Worm (Caenorhabditis elegans): ENCODE results near the gene emb-27.

Gene emb-27

ce11 chrII:8162120-8162648 lies at the start of gene emb-27, which contains the start of gene rrf-3:
TSS of gene emb-27 (minus strand) at chrII:8162170.
TSS of gene rrf-3 (plus strand) at chrII:8162465.
- TF ChIP-seq lin-54 (GFP tag; optimal IDR thresholded peaks at IDR 0.05) (peak; percentile 51), madf-6 (GFP tag; IDR thresholded peaks at IDR 0.05) (peak; percentile 48), efl-1 (GFP tag; optimal IDR thresholded peaks at IDR 0.05) (peak; percentile 83), ceh-58 (GFP tag; IDR thresholded peaks at IDR 0.05) (no peak), ztf-18 (tag; optimal IDR thresholded peaks at IDR 0.05) (peak; percentile 12), ztf-26 (tag; optimal IDR thresholded peaks at IDR 0.05) (no peak), attf-3 (GFP tag; conservative IDR thresholded peaks at IDR 0.05) (peak; percentile 88), lsl-1 (GFP tag; optimal IDR thresholded peaks at IDR 0.05) (peak; percentile 26), rpc-1 (optimal IDR thresholded peaks at IDR 0.05) (no peak), rpc-1 (tag; optimal IDR thresholded peaks at IDR 0.05) (no peak), C06A6.2 (GFP tag; conservative IDR thresholded peaks at IDR 0.05) (no peak), attf-5 (GFP tag; optimal IDR thresholded peaks at IDR 0.05) (peak; percentile 83), dpl-1 (GFP tag; optimal IDR thresholded peaks at IDR 0.05) (peak; percentile 51), ccch-3 (GFP tag; optimal IDR thresholded peaks at IDR 0.05) (no peak), ceh-27 (GFP tag; optimal IDR thresholded peaks at IDR 0.05) (no peak), mcd-1 (GFP tag; IDR thresholded peaks at IDR 0.05) (peak; percentile 76), F33H1.4 (GFP tag; IDR thresholded peaks at IDR 0.05) (peak; percentile 35; the same call in 1 of the 2 replicates), C17E4.6 (GFP tag; IDR thresholded peaks at IDR 0.05) (no peak)

ce11 chrII:8209476-8209875 lies 47.5 kb upstream of the emb-27 start, which contains the start of gene M110.8:
TSS of gene M110.8 (minus strand) at chrII:8209576.
- no peak for TF ChIP-seq madf-3 (GFP tag; IDR thresholded peaks at IDR 0.05)
- TF ChIP-seq ztf-6 (GFP tag; IDR thresholded peaks at IDR 0.05), result no peak
- TF ChIP-seq ekl-4 (GFP tag; IDR thresholded peaks at IDR 0.05), result no peak
- no peak for TF ChIP-seq nhr-80 (tag; optimal IDR thresholded peaks at IDR 0.05)
- no peak for TF ChIP-seq aptf-3 (GFP tag; IDR thresholded peaks at IDR 0.05)
- TF ChIP-seq ZK185.1 (tag; optimal IDR thresholded peaks at IDR 0.05; ENCODE audit: poor library complexity, severe bottlenecking), result no peak
- no peak for TF ChIP-seq Y79H2A.3 (GFP tag; conservative IDR thresholded peaks at IDR 0.05)
- no peak for TF ChIP-seq unc-62 (GFP tag; optimal IDR thresholded peaks at IDR 0.05)
- no peak for TF ChIP-seq egrh-3 (GFP tag; IDR thresholded peaks at IDR 0.05)
- no peak for TF ChIP-seq C06A6.2 (GFP tag; conservative IDR thresholded peaks at IDR 0.05)
- no peak for TF ChIP-seq zim-3 (tag; optimal IDR thresholded peaks at IDR 0.05)
- TF ChIP-seq K12H6.12 (tag; optimal IDR thresholded peaks at IDR 0.05), result no peak

- peak; percentile 48 for TF ChIP-seq nhr-80 (tag; optimal IDR thresholded peaks at IDR 0.05)
- TF ChIP-seq F10E7.11 (tag; optimal IDR thresholded peaks at IDR 0.05), result no peak
- no peak for TF ChIP-seq egrh-3 (GFP tag; IDR thresholded peaks at IDR 0.05)
Observed at ce11 chrII:8205612-8206011, 43.6 kb upstream of the emb-27 start.

ce11 chrII:8204039-8204438 lies 42.1 kb upstream of the emb-27 start, which contains the start of gene col-76:
TSS of gene col-76 (plus strand) at chrII:8204339.
- TF ChIP-seq tlf-1 (GFP tag; optimal IDR thresholded peaks at IDR 0.05), result no peak
- TF ChIP-seq ZK185.1 (tag; optimal IDR thresholded peaks at IDR 0.05; ENCODE audit: poor library complexity, severe bottlenecking), result no peak
- no peak for TF ChIP-seq lin-35 (GFP tag; optimal IDR thresholded peaks at IDR 0.05)

DNA sequence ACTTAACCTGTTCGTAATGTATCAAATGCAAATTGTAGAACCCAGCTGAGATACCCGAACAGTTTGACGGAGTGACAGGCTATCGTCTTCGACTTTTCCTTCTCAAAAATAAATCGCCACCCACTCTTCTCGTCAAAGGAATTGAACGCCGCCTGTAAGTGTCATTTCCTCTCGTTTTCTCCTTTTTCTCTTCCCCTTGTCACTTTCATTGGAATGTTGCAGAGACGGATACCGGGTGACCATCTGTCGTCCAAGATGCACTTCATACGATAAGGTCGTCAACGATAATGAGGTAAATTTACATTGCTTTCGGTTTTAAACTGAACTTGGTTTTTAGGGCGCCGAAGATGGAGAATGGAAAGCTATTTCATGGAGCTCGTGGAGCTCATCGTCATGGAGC lies 37.8 kb upstream of the emb-27 start:
- no peak for TF ChIP-seq ztf-3 (GFP tag; optimal IDR thresholded peaks at IDR 0.05)
- no peak for TF ChIP-seq attf-3 (GFP tag; conservative IDR thresholded peaks at IDR 0.05)
- TF ChIP-seq Y53G8AR.9 (GFP tag; conservative IDR thresholded peaks at IDR 0.05), result no peak
- TF ChIP-seq pbrm-1 (GFP tag; IDR thresholded peaks at IDR 0.05), result no peak
- no peak for TF ChIP-seq K12H6.12 (tag; optimal IDR thresholded peaks at IDR 0.05)
- no peak for TF ChIP-seq efl-1 (GFP tag; optimal IDR thresholded peaks at IDR 0.05)
- no peak for TF ChIP-seq dpl-1 (GFP tag; optimal IDR thresholded peaks at IDR 0.05)
- no peak for TF ChIP-seq mxl-1 (tag; optimal IDR thresholded peaks at IDR 0.05)
- TF ChIP-seq Y79H2A.3 (GFP tag; conservative IDR thresholded peaks at IDR 0.05), result no peak
- TF ChIP-seq madf-3 (GFP tag; IDR thresholded peaks at IDR 0.05), result no peak
- no peak for TF ChIP-seq let-526 (GFP tag; IDR thresholded peaks at IDR 0.05)
- TF ChIP-seq die-1 (tag; optimal IDR thresholded peaks at IDR 0.05), result no peak
